Fruit fly (Drosophila melanogaster) whole organism: ENCODE measurements around the gene CG32985.

ENCODE experiments used
- CG8478 ChIP-seq: fragments of >200 bp; optimal IDR thresholded peaks from 2 replicates; lab custom pipeline; 2018; ENCODE audit warnings: inconsistent platforms
- Dll ChIP-seq: fragments of >200 bp; optimal IDR thresholded peaks from 2 replicates; lab custom pipeline; 2017
- EcR ChIP-seq, 2 experiments: fragments of >200 bp; optimal IDR thresholded peaks; 2 replicates each; lab custom pipeline; 2017; ENCODE audit warnings: missing biosample characterization in 2 of 2, missing genetic modification characterization in 2 of 2, missing genetic modification reagents in 2 of 2
- psq ChIP-seq: fragments of >200 bp; optimal IDR thresholded peaks from 2 replicates; lab custom pipeline; 2017
- usp ChIP-seq: fragments of >200 bp; optimal IDR thresholded peaks from 2 replicates; lab custom pipeline; 2017; ENCODE audit warnings: missing biosample characterization, missing genetic modification characterization, mixed read lengths

DNA sequence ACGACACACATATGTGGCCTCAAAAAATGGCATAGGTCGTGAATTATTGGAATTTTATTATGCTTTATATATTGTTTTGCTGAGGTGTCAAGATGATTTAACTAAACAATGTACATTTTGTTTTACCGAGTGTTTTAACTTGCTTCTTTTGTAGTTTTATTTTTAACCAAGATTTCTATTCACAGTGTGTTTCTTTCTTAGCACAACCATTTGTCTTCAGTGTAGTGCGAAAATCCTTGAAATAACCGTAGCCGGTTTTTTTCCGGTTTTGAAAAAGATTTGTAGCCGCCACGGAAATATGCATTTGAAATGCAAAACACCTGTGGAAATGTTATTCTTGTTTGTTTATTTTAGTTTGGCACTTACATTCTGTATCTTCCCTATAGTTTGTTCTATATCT is 5.2 kb upstream of the CG32985 start:
- TF ChIP-seq Dll (lab: Kevin White, UChicago): no peak
- TF ChIP-seq CG8478 (lab: Kevin White, UChicago): no peak
- no peak for TF ChIP-seq psq (lab: Kevin White, UChicago)
- no peak for TF ChIP-seq usp
- no peak for TF ChIP-seq EcR (GFP tag; optimal IDR thresholded peaks at IDR 0.05; lab: Kevin White, UChicago)
